Fruit fly (Drosophila melanogaster) whole organism, embryonic: ENCODE measurements around the gene Ttc19.

Source experiments
- Blimp-1 ChIP-seq: fragments of 200-800 bp; sonication (Bioruptor generic); optimal IDR thresholded peaks from 3 replicates; lab custom pipeline; 2018; ENCODE audit warnings: missing biosample characterization, missing genetic modification characterization, mild to moderate bottlenecking, moderate library complexity, missing genetic modification reagents
- CG10462 ChIP-seq: fragments of 200-800 bp; sonication (Bioruptor generic); optimal IDR thresholded peaks from 2 replicates; lab custom pipeline; 2016; ENCODE audit warnings: missing biosample characterization, missing genetic modification characterization
- CG10959 ChIP-seq: fragments of 200-800 bp; sonication (Bioruptor generic); IDR thresholded peaks from 2 replicates; pipeline ENCODE4 v1.3.6; 2022; ENCODE audit warnings: missing biosample characterization, missing genetic modification characterization
- CG11398 ChIP-seq: fragments of 200-800 bp; sonication (Bioruptor generic); optimal IDR thresholded peaks from 2 replicates; lab custom pipeline; 2016; ENCODE audit warnings: missing biosample characterization, missing genetic modification characterization
- CG11696 ChIP-seq: fragments of 200-800 bp; sonication (Bioruptor generic); IDR thresholded peaks from 2 replicates; pipeline ENCODE4 v1.3.6; 2022; ENCODE audit warnings: missing biosample characterization, missing genetic modification characterization
- CG12769 ChIP-seq: fragments of 200-800 bp; sonication (Bioruptor generic); optimal IDR thresholded peaks from 2 replicates; lab custom pipeline; 2019; ENCODE audit warnings: missing biosample characterization, mild to moderate bottlenecking, missing genetic modification characterization, moderate library complexity
- CG15073 ChIP-seq: fragments of 200-800 bp; sonication (Bioruptor generic); optimal IDR thresholded peaks from 2 replicates; lab custom pipeline; 2016; ENCODE audit warnings: missing biosample characterization, missing genetic modification characterization
- CG2678 ChIP-seq: fragments of 200-800 bp; sonication (Bioruptor generic); optimal IDR thresholded peaks from 3 replicates; lab custom pipeline; 2019; ENCODE audit warnings: missing biosample characterization, mild to moderate bottlenecking, missing genetic modification characterization, moderate library complexity
- CG30403 ChIP-seq: fragments of 200-800 bp; sonication (Bioruptor generic); optimal IDR thresholded peaks from 3 replicates; lab custom pipeline; 2016; ENCODE audit warnings: missing biosample characterization, missing genetic modification characterization
- CG3726 ChIP-seq: fragments of 200-800 bp; sonication (Bioruptor generic); IDR thresholded peaks from 3 replicates; pipeline ENCODE4, ENCODE4 v1.3.6; 2022; ENCODE audit warnings: missing biosample characterization, missing genetic modification characterization
- CG5180 ChIP-seq: fragments of 200-800 bp; sonication (Bioruptor generic); optimal IDR thresholded peaks from 3 replicates; lab custom pipeline; 2017; ENCODE audit warnings: missing biosample characterization, missing genetic modification characterization, mild to moderate bottlenecking, moderate library complexity, missing genetic modification reagents
- CG5245 ChIP-seq: fragments of 200-800 bp; sonication (Bioruptor generic); optimal IDR thresholded peaks from 3 replicates; lab custom pipeline; 2016; ENCODE audit warnings: missing biosample characterization, missing genetic modification characterization
- CG6689 ChIP-seq: fragments of 200-800 bp; sonication (Bioruptor generic); IDR thresholded peaks from 2 replicates; pipeline ENCODE4 v1.3.6; 2022; ENCODE audit warnings: missing biosample characterization, missing genetic modification characterization
- CG7556 ChIP-seq: fragments of 200-800 bp; sonication (Bioruptor generic); optimal IDR thresholded peaks from 2 replicates; lab custom pipeline; 2017; ENCODE audit warnings: missing biosample characterization, mild to moderate bottlenecking, missing genetic modification characterization
- CG7963 ChIP-seq: fragments of 200-800 bp; sonication (Bioruptor generic); IDR thresholded peaks from 3 replicates; pipeline ENCODE4 v1.3.6; 2022; ENCODE audit warnings: missing biosample characterization, missing genetic modification characterization; ENCODE audit not compliant: partially characterized antibody
- Chrac-16 ChIP-seq: fragments of 200-800 bp; sonication (Bioruptor generic); optimal IDR thresholded peaks from 3 replicates; lab custom pipeline; 2016; ENCODE audit warnings: missing biosample characterization, missing genetic modification characterization
- CrebB ChIP-seq: fragments of 200-800 bp; sonication (Bioruptor generic); optimal IDR thresholded peaks from 3 replicates; lab custom pipeline; 2018; ENCODE audit warnings: missing biosample characterization, mild to moderate bottlenecking, missing genetic modification characterization
- Dfd ChIP-seq, 2 experiments: fragments of >200 bp; optimal IDR thresholded peaks; 2 replicates each; lab custom pipeline; 2017; ENCODE audit warnings: missing biosample characterization in 2 of 2, missing genetic modification characterization in 2 of 2
- HLH54F ChIP-seq: fragments of 200-800 bp; sonication (Bioruptor generic); optimal IDR thresholded peaks from 3 replicates; lab custom pipeline; 2016; ENCODE audit warnings: missing biosample characterization, missing genetic modification characterization
- Hr39 ChIP-seq: fragments of >200 bp; optimal IDR thresholded peaks from 2 replicates; lab custom pipeline; 2017
- Hr78 ChIP-seq, 2 experiments: fragments of 200-800 bp in 1 of 2; fragments of >200 bp in 1 of 2; sonication (Bioruptor generic) in 1 of 2; optimal IDR thresholded peaks; 2 replicates each; lab custom pipeline; 2017 to 2019; ENCODE audit warnings: missing biosample characterization in 2 of 2, missing genetic modification characterization in 2 of 2, mild to moderate bottlenecking in 1 of 2, moderate library complexity in 1 of 2
- MBD-R2 ChIP-seq: fragments of 200-800 bp; sonication (Bioruptor generic); IDR thresholded peaks from 2 replicates; pipeline ENCODE4 v1.3.6; 2022; ENCODE audit warnings: missing biosample characterization, missing genetic modification characterization
- NC2α ChIP-seq: fragments of 200-800 bp; sonication (Bioruptor generic); optimal IDR thresholded peaks from 2 replicates; lab custom pipeline; 2016; ENCODE audit warnings: missing biosample characterization, missing genetic modification characterization
- Oaz ChIP-seq: fragments of 200-800 bp; sonication (Bioruptor generic); IDR thresholded peaks from 2 replicates; pipeline ENCODE4 v1.3.6; 2022; ENCODE audit warnings: missing biosample characterization, missing genetic modification characterization
- Optix ChIP-seq: fragments of 200-800 bp; sonication (Bioruptor generic); IDR thresholded peaks from 3 replicates; pipeline ENCODE4 v1.3.6; 2022; ENCODE audit warnings: missing biosample characterization, missing genetic modification characterization
- Sox100B ChIP-seq: fragments of 200-800 bp; sonication (Bioruptor generic); optimal IDR thresholded peaks from 3 replicates; lab custom pipeline; 2018; ENCODE audit warnings: missing biosample characterization, mild to moderate bottlenecking, missing genetic modification characterization
- Sry-δ ChIP-seq: fragments of 200-800 bp; sonication (Bioruptor generic); optimal IDR thresholded peaks from 2 replicates; lab custom pipeline; 2016; ENCODE audit warnings: missing biosample characterization, missing genetic modification characterization
- YL-1 ChIP-seq: fragments of 200-800 bp; sonication (Bioruptor generic); optimal IDR thresholded peaks from 3 replicates; lab custom pipeline; 2017; ENCODE audit warnings: missing biosample characterization, mild to moderate bottlenecking, missing genetic modification characterization
- ac ChIP-seq: fragments of 200-800 bp; sonication (Bioruptor generic); optimal IDR thresholded peaks from 3 replicates; lab custom pipeline; 2017; ENCODE audit warnings: missing biosample characterization, mild to moderate bottlenecking, missing genetic modification characterization
- ara ChIP-seq: fragments of 200-800 bp; sonication (Bioruptor generic); IDR thresholded peaks from 2 replicates; pipeline ENCODE4 v1.3.6; 2022; ENCODE audit warnings: missing biosample characterization, missing genetic modification characterization
- bigmax ChIP-seq: fragments of 200-800 bp; sonication (Bioruptor generic); optimal IDR thresholded peaks from 2 replicates; lab custom pipeline; 2018; ENCODE audit warnings: missing biosample characterization, mild to moderate bottlenecking, missing genetic modification characterization
- cad ChIP-seq: fragments of >200 bp; optimal IDR thresholded peaks from 2 replicates; lab custom pipeline; 2017; ENCODE audit warnings: missing biosample characterization, missing genetic modification characterization
- da ChIP-seq: fragments of 200-800 bp; sonication (Bioruptor generic); optimal IDR thresholded peaks from 2 replicates; lab custom pipeline; 2016; ENCODE audit warnings: missing biosample characterization, missing genetic modification characterization
- dpn ChIP-seq, 2 experiments: fragments of 200-800 bp; sonication (Bioruptor generic); optimal IDR thresholded peaks; 3 replicates each; lab custom pipeline; 2016; ENCODE audit warnings: missing biosample characterization in 2 of 2, missing genetic modification characterization in 2 of 2
- ems ChIP-seq: fragments of 200-800 bp; sonication (Bioruptor generic); optimal IDR thresholded peaks from 3 replicates; lab custom pipeline; 2016; ENCODE audit warnings: missing biosample characterization, missing genetic modification characterization
- eve ChIP-seq, 2 experiments: fragments of >200 bp; optimal IDR thresholded peaks; 2 replicates each; lab custom pipeline; 2017; ENCODE audit warnings: missing biosample characterization in 2 of 2, missing genetic modification characterization in 2 of 2
- fd102C ChIP-seq: fragments of 200-800 bp; sonication (Bioruptor generic); optimal IDR thresholded peaks from 2 replicates; lab custom pipeline; 2018; ENCODE audit warnings: missing biosample characterization, mild to moderate bottlenecking, missing genetic modification characterization, moderate library complexity
- gem ChIP-seq: fragments of 200-800 bp; sonication (Bioruptor generic); optimal IDR thresholded peaks from 2 replicates; lab custom pipeline; 2019; ENCODE audit warnings: missing biosample characterization, mild to moderate bottlenecking, missing genetic modification characterization, moderate library complexity
- jigr1 ChIP-seq: fragments of 200-800 bp; sonication (Bioruptor generic); IDR thresholded peaks from 3 replicates; pipeline ENCODE4 v1.3.6; 2022; ENCODE audit warnings: missing biosample characterization, missing genetic modification characterization
- jumu ChIP-seq: fragments of 200-800 bp; sonication (Bioruptor generic); optimal IDR thresholded peaks from 3 replicates; lab custom pipeline; 2016; ENCODE audit warnings: missing biosample characterization, missing genetic modification characterization
- knrl ChIP-seq: fragments of 200-800 bp; sonication (Bioruptor generic); IDR thresholded peaks from 3 replicates; pipeline ENCODE4 v1.3.6; 2022; ENCODE audit warnings: missing biosample characterization, missing genetic modification characterization; ENCODE audit not compliant: partially characterized antibody
- nau ChIP-seq: fragments of 200-800 bp; sonication (Bioruptor generic); optimal IDR thresholded peaks from 3 replicates; lab custom pipeline; 2017; ENCODE audit warnings: missing biosample characterization, mild to moderate bottlenecking, missing genetic modification characterization, missing genetic modification reagents
- nom ChIP-seq: fragments of 200-800 bp; sonication (Bioruptor generic); optimal IDR thresholded peaks from 2 replicates; lab custom pipeline; 2017; ENCODE audit warnings: missing biosample characterization, missing genetic modification characterization, mild to moderate bottlenecking, moderate library complexity, missing genetic modification reagents
- pfk ChIP-seq: fragments of 200-800 bp; sonication (Bioruptor generic); optimal IDR thresholded peaks from 2 replicates; lab custom pipeline; 2018; ENCODE audit warnings: missing biosample characterization, mild to moderate bottlenecking, missing genetic modification characterization, moderate library complexity
- pho ChIP-seq: fragments of 200-800 bp; sonication (Bioruptor generic); optimal IDR thresholded peaks from 2 replicates; lab custom pipeline; 2016; ENCODE audit warnings: missing biosample characterization, missing genetic modification characterization
- prd ChIP-seq, 3 experiments: fragments of >200 bp in 2 of 3; fragments of 200-800 bp in 1 of 3; sonication (Bioruptor generic) in 1 of 3; optimal IDR thresholded peaks in 2 of 3; IDR thresholded peaks in 1 of 3; 2 replicates in 2 of 3; 3 replicates in 1 of 3; pipeline versions ENCODE4 v1.3.6 to Lab custom; 2017 to 2022; ENCODE audit warnings: missing biosample characterization in 1 of 3, missing genetic modification characterization in 1 of 3
- pzg ChIP-seq: fragments of 200-800 bp; sonication (Bioruptor generic); optimal IDR thresholded peaks from 3 replicates; lab custom pipeline; 2018; ENCODE audit warnings: missing biosample characterization, mild to moderate bottlenecking, missing genetic modification characterization, moderate library complexity
- tap ChIP-seq: fragments of 200-800 bp; optimal IDR thresholded peaks from 3 replicates; lab custom pipeline; 2019; ENCODE audit warnings: missing biosample characterization, mild to moderate bottlenecking, missing genetic modification characterization, moderate library complexity
- toy ChIP-seq: fragments of 200-800 bp; sonication (Bioruptor generic); IDR thresholded peaks from 2 replicates; pipeline ENCODE4 v1.3.6; 2022; ENCODE audit warnings: missing biosample characterization, missing genetic modification characterization
- zfh2 ChIP-seq: fragments of 200-800 bp; sonication (Bioruptor generic); optimal IDR thresholded peaks from 2 replicates; lab custom pipeline; 2016; ENCODE audit warnings: missing biosample characterization, missing genetic modification characterization

Gene Ttc19

DNA sequence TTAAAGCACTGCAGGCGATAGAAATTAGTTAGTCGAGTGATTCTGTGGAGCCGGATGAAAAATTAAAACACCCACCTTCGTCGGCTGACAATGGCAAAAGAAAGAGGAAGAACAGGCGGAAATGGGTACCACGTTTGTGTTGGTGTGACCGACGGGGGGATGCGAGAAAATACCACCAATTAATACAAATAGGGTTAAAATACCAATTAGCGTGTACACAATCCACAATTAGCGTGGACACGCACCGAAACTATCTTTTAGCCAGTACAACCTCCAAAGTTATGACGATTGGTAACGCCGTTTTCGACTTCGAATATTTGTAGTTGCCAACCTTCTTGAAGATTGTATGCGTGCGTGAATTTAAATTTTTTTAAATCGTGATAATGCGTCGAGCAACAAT, 35.8 kb downstream of the Ttc19 start, which contains the start of gene RpL30 (continued):
- TF ChIP-seq CG5180 (GFP tag; lab: Kevin White, UChicago) (peak; percentile 70), CG11398 (peak; percentile 94), zfh2 (GFP tag; lab: Kevin White, UChicago) (peak; percentile 87), CG3726 (GFP tag; lab: Robert Waterston, UW) (peak; percentile 81), Optix (GFP tag; lab: Robert Waterston, UW) (peak; percentile 80), nom (GFP tag; lab: Kevin White, UChicago) (peak; percentile 95), knrl (GFP tag; lab: Robert Waterston, UW) (peak; percentile 74), CG10462 (GFP tag; lab: Kevin White, UChicago) (peak; percentile 77), bigmax (GFP tag; lab: Kevin White, UChicago) (peak; percentile 89), CG30403 (peak; percentile 72), jumu (GFP tag; lab: Kevin White, UChicago) (peak; percentile 83), gem (tag; lab: Kevin White, UChicago) (peak; percentile 75), fd102C (GFP tag; lab: Kevin White, UChicago) (peak; percentile 89), CG12769 (tag; lab: Kevin White, UChicago) (peak; percentile 94), nau (GFP tag; lab: Kevin White, UChicago) (peak; percentile 91), pfk (peak; percentile 83), prd (optimal IDR thresholded peaks at IDR 0.05; lab: Kevin White, UChicago) (no peak), prd (GFP tag; IDR thresholded peaks at IDR 0.05; lab: Robert Waterston, UW) (peak; percentile 71), Oaz (GFP tag; lab: Robert Waterston, UW) (peak; percentile 73), Dfd (GFP tag; optimal IDR thresholded peaks at IDR 0.05; lab: Kevin White, UChicago) (no peak), Blimp-1 (peak; percentile 76), dpn (GFP tag; optimal IDR thresholded peaks at IDR 0.05; lab: Kevin White, UChicago) (peak; percentile 81 to 93), YL-1 (GFP tag; lab: Kevin White, UChicago) (peak; percentile 99), pho (peak; percentile 89), CG2678 (tag; lab: Kevin White, UChicago) (peak; percentile 82), CG6689 (GFP tag; lab: Robert Waterston, UW) (peak; percentile 71), Hr78 (GFP tag; optimal IDR thresholded peaks at IDR 0.05; lab: Kevin White, UChicago) (no peak), Hr39 (no peak), CG7556 (peak; percentile 82), ems (GFP tag; lab: Kevin White, UChicago) (peak; percentile 88), Sry-δ (GFP tag; lab: Kevin White, UChicago) (peak; percentile 82), pzg (GFP tag; lab: Kevin White, UChicago) (peak; percentile 100), HLH54F (GFP tag; lab: Kevin White, UChicago) (peak; percentile 88), Chrac-16 (GFP tag; lab: Kevin White, UChicago) (peak; percentile 67), CG15073 (GFP tag; lab: Kevin White, UChicago) (no peak), Sox100B (GFP tag; lab: Kevin White, UChicago) (peak; percentile 75), da (GFP tag; lab: Kevin White, UChicago) (peak; percentile 88), cad (GFP tag; lab: Kevin White, UChicago) (no peak), CG11696 (GFP tag; lab: Robert Waterston, UW) (no peak; the same call in 1 of the 2 replicates), jigr1 (GFP tag; lab: Robert Waterston, UW) (no peak), eve (GFP tag; optimal IDR thresholded peaks at IDR 0.05; lab: Kevin White, UChicago) (no peak), ara (GFP tag; lab: Robert Waterston, UW) (peak; percentile 86), NC2α (GFP tag; lab: Kevin White, UChicago) (peak; percentile 91), CG10959 (GFP tag; lab: Robert Waterston, UW) (peak; percentile 75), CG5245 (GFP tag; lab: Kevin White, UChicago) (peak; percentile 80), CrebB (tag; lab: Kevin White, UChicago) (peak; percentile 95), CG7963 (GFP tag; lab: Robert Waterston, UW) (0 out of 3 replicates have a peak, but pooled peaks have one; percentile 13), tap (tag; lab: Kevin White, UChicago) (peak; percentile 77), toy (GFP tag; lab: Robert Waterston, UW) (peak; percentile 63; the same call in 1 of the 2 replicates), ac (peak; percentile 86), MBD-R2 (GFP tag; lab: Robert Waterston, UW) (peak; percentile 77)
